Worm (Caenorhabditis elegans) whole organism, late embryonic: ENCODE measurements around the gene ZK1098.11.

Experiments
- ama-1 ChIP-seq: fragments of 150-350 bp; optimal IDR thresholded peaks from 2 replicates; lab custom pipeline; 2014
- ceh-18 ChIP-seq: sonication (generic microtip); optimal IDR thresholded peaks from 2 replicates; lab custom pipeline; 2016; ENCODE audit warnings: missing genetic modification characterization, missing compliant biosample characterization
- ceh-45 ChIP-seq: fragments of 200-800 bp; sonication (Bioruptor generic); IDR thresholded peaks from 2 replicates; pipeline ENCODE4 v1.3.6; 2022; ENCODE audit warnings: missing genetic modification reagents, missing genetic modification characterization, missing compliant biosample characterization
- nhr-11 ChIP-seq: fragments of 150-350 bp; optimal IDR thresholded peaks from 2 replicates; lab custom pipeline; 2014; ENCODE audit warnings: missing biosample characterization, missing genetic modification characterization
- pat-9 ChIP-seq: fragments of 200-800 bp; sonication (Bioruptor generic); optimal IDR thresholded peaks from 2 replicates; lab custom pipeline; 2018; ENCODE audit warnings: mild to moderate bottlenecking, missing genetic modification characterization, moderate library complexity, missing compliant biosample characterization
- pha-4 ChIP-seq: fragments of 150-350 bp; optimal IDR thresholded peaks from 2 replicates; lab custom pipeline; 2018; ENCODE audit warnings: missing biosample characterization, missing genetic modification reagents, missing genetic modification characterization
- unc-86 ChIP-seq: sonication (generic microtip); optimal IDR thresholded peaks from 2 replicates; lab custom pipeline; 2016; ENCODE audit warnings: missing genetic modification characterization, missing compliant biosample characterization

ce11 chrIII:9595563-9595962 is 39.2 kb downstream of the ZK1098.11 start, which contains the start of gene rom-2:
- no peak for TF ChIP-seq pat-9
- TF ChIP-seq nhr-11 (tag; lab: Kevin White, UChicago), result no peak
- no peak for TF ChIP-seq unc-86 (tag; lab: Kevin White, UChicago)
- TF ChIP-seq pha-4 (tag; lab: Kevin White, UChicago), result no peak
- TF ChIP-seq ceh-45 (GFP tag; lab: Robert Waterston, UW), result no peak
- no peak for TF ChIP-seq ama-1 (lab: Kevin White, UChicago)
- no peak for TF ChIP-seq ceh-18
